Worm (Caenorhabditis elegans): Measurements from ENCODE around the gene C49F5.7.

- TF ChIP-seq ztf-29 (GFP tag; IDR thresholded peaks at IDR 0.05) (no peak), klf-2 (GFP tag; conservative IDR thresholded peaks at IDR 0.05) (no peak), ztf-23 (GFP tag; IDR thresholded peaks at IDR 0.05) (no peak)
These were observed 42.5 kb upstream of the C49F5.7 start for ce11 chrX:11952129-11952528.
